Fruit fly (Drosophila melanogaster) whole organism, embryonic: ENCODE data around the gene jagn.
A peak's percentile ranks its signal among the peaks of the same experiment; 100 is the strongest.

Source experiments
- Aef1 ChIP-seq: fragments of 200-800 bp; sonication (Bioruptor generic); IDR thresholded peaks from 3 replicates; pipeline ENCODE4 v1.3.6; 2022; ENCODE audit warnings: missing biosample characterization, missing genetic modification characterization
- B-H1 ChIP-seq: fragments of 200-800 bp; sonication (Bioruptor generic); IDR thresholded peaks from 3 replicates; pipeline ENCODE4 v1.3.6; 2022; ENCODE audit warnings: missing biosample characterization, missing genetic modification characterization
- CG10321 ChIP-seq: fragments of 200-800 bp; sonication (Bioruptor generic); IDR thresholded peaks from 2 replicates; pipeline ENCODE4 v1.3.6; 2022; ENCODE audit warnings: missing biosample characterization, missing genetic modification characterization
- CG11560 ChIP-seq: fragments of 200-800 bp; sonication (Bioruptor generic); IDR thresholded peaks from 3 replicates; pipeline ENCODE4 v1.3.6; 2022; ENCODE audit warnings: missing biosample characterization, missing genetic modification characterization
- CG12299 ChIP-seq: fragments of 200-800 bp; sonication (Bioruptor generic); optimal IDR thresholded peaks from 2 replicates; lab custom pipeline; 2018; ENCODE audit warnings: missing biosample characterization, mild to moderate bottlenecking, missing genetic modification characterization
- CG13624 ChIP-seq: fragments of 200-800 bp; sonication (Bioruptor generic); optimal IDR thresholded peaks from 2 replicates; lab custom pipeline; 2016; ENCODE audit warnings: missing biosample characterization, missing genetic modification characterization
- CG14667 ChIP-seq: fragments of 200-800 bp; sonication (Bioruptor generic); IDR thresholded peaks from 2 replicates; pipeline ENCODE4 v1.3.6; 2022; ENCODE audit warnings: missing biosample characterization, missing genetic modification characterization
- CG14965 ChIP-seq: fragments of 200-800 bp; sonication (Bioruptor generic); optimal IDR thresholded peaks from 2 replicates; lab custom pipeline; 2016; ENCODE audit warnings: missing biosample characterization, missing genetic modification characterization, borderline replicate concordance
- CG15269 ChIP-seq: fragments of 200-800 bp; sonication (Bioruptor generic); optimal IDR thresholded peaks from 2 replicates; lab custom pipeline; 2018; ENCODE audit warnings: missing biosample characterization, mild to moderate bottlenecking, missing genetic modification characterization, moderate library complexity
- CG1602 ChIP-seq: fragments of 200-800 bp; sonication (Bioruptor generic); optimal IDR thresholded peaks from 3 replicates; lab custom pipeline; 2016; ENCODE audit warnings: missing biosample characterization, missing genetic modification characterization
- CG17612 ChIP-seq: fragments of 200-800 bp; sonication (Bioruptor generic); IDR thresholded peaks from 2 replicates; pipeline ENCODE4 v1.3.6; 2022; ENCODE audit warnings: missing biosample characterization, missing genetic modification characterization
- CG2120 ChIP-seq: fragments of 200-800 bp; sonication (Bioruptor generic); optimal IDR thresholded peaks from 3 replicates; lab custom pipeline; 2016; ENCODE audit warnings: missing biosample characterization, missing genetic modification characterization
- CG31365 ChIP-seq: fragments of 200-800 bp; sonication (Bioruptor generic); optimal IDR thresholded peaks from 2 replicates; lab custom pipeline; 2018; ENCODE audit warnings: missing biosample characterization, mild to moderate bottlenecking, missing genetic modification characterization
- CG34376 ChIP-seq: fragments of 200-800 bp; sonication (Bioruptor generic); optimal IDR thresholded peaks from 2 replicates; lab custom pipeline; 2018; ENCODE audit warnings: missing biosample characterization, mild to moderate bottlenecking, missing genetic modification characterization
- CG4730 ChIP-seq: fragments of 200-800 bp; sonication (Bioruptor generic); IDR thresholded peaks from 2 replicates; pipeline ENCODE4 v1.3.6; 2022; ENCODE audit warnings: missing biosample characterization, missing genetic modification characterization
- CG6272 ChIP-seq: fragments of 200-800 bp; sonication (Bioruptor generic); IDR thresholded peaks from 2 replicates; pipeline ENCODE4 v1.3.6; 2022; ENCODE audit warnings: missing biosample characterization, missing genetic modification characterization
- CG6689 ChIP-seq: fragments of 200-800 bp; sonication (Bioruptor generic); IDR thresholded peaks from 2 replicates; pipeline ENCODE4 v1.3.6; 2022; ENCODE audit warnings: missing biosample characterization, missing genetic modification characterization
- CG7963 ChIP-seq: fragments of 200-800 bp; sonication (Bioruptor generic); IDR thresholded peaks from 3 replicates; pipeline ENCODE4 v1.3.6; 2022; ENCODE audit warnings: missing biosample characterization, missing genetic modification characterization; ENCODE audit not compliant: partially characterized antibody
- CG8281 ChIP-seq: fragments of 200-800 bp; sonication (Bioruptor generic); optimal IDR thresholded peaks from 2 replicates; lab custom pipeline; 2018; ENCODE audit warnings: missing biosample characterization, mild to moderate bottlenecking, missing genetic modification characterization, moderate library complexity
- CG8359 ChIP-seq: fragments of 200-800 bp; sonication (Bioruptor generic); optimal IDR thresholded peaks from 2 replicates; lab custom pipeline; 2017; ENCODE audit warnings: missing biosample characterization, mild to moderate bottlenecking, missing genetic modification characterization, borderline replicate concordance
- CG9727 ChIP-seq: fragments of 200-800 bp; sonication (Bioruptor generic); optimal IDR thresholded peaks from 3 replicates; lab custom pipeline; 2017; ENCODE audit warnings: missing biosample characterization, mild to moderate bottlenecking, missing genetic modification characterization
- CG9817 ChIP-seq: fragments of 200-800 bp; sonication (Bioruptor generic); optimal IDR thresholded peaks from 2 replicates; lab custom pipeline; 2018; ENCODE audit warnings: missing biosample characterization, mild to moderate bottlenecking, missing genetic modification characterization, moderate library complexity
- D19A ChIP-seq: fragments of 200-800 bp; optimal IDR thresholded peaks from 3 replicates; lab custom pipeline; 2019; ENCODE audit warnings: missing biosample characterization, mild to moderate bottlenecking, missing genetic modification characterization, moderate library complexity
- D19B ChIP-seq: fragments of 200-800 bp; sonication (Bioruptor generic); optimal IDR thresholded peaks from 2 replicates; lab custom pipeline; 2017; ENCODE audit warnings: missing biosample characterization, mild to moderate bottlenecking, missing genetic modification characterization
- Ets97D ChIP-seq: fragments of 200-800 bp; sonication (Bioruptor generic); optimal IDR thresholded peaks from 3 replicates; lab custom pipeline; 2016; ENCODE audit warnings: missing biosample characterization, missing genetic modification characterization
- HLH3B ChIP-seq: fragments of 200-800 bp; sonication (Bioruptor generic); IDR thresholded peaks from 2 replicates; pipeline ENCODE4 v1.3.6; 2022; ENCODE audit warnings: missing biosample characterization, missing genetic modification characterization
- Hmr ChIP-seq: fragments of 200-800 bp; sonication (Bioruptor generic); optimal IDR thresholded peaks from 3 replicates; lab custom pipeline; 2017; ENCODE audit warnings: mild to moderate bottlenecking, missing biosample characterization, missing genetic modification reagents, missing genetic modification characterization
- MBD-R2 ChIP-seq: fragments of 200-800 bp; sonication (Bioruptor generic); IDR thresholded peaks from 2 replicates; pipeline ENCODE4 v1.3.6; 2022; ENCODE audit warnings: missing biosample characterization, missing genetic modification characterization
- Mrtf ChIP-seq: fragments of 200-800 bp; sonication (Bioruptor generic); IDR thresholded peaks from 3 replicates; pipeline ENCODE4 v1.3.6; 2022; ENCODE audit warnings: missing biosample characterization, missing genetic modification characterization
- Oaz ChIP-seq: fragments of 200-800 bp; sonication (Bioruptor generic); IDR thresholded peaks from 2 replicates; pipeline ENCODE4 v1.3.6; 2022; ENCODE audit warnings: missing biosample characterization, missing genetic modification characterization
- Sin3A ChIP-seq: fragments of >200 bp; optimal IDR thresholded peaks from 2 replicates; lab custom pipeline; 2018
- Ssrp ChIP-seq: fragments of 200-800 bp; sonication (Bioruptor generic); optimal IDR thresholded peaks from 2 replicates; lab custom pipeline; 2018; ENCODE audit warnings: missing biosample characterization, mild to moderate bottlenecking, missing genetic modification characterization, moderate library complexity
- chm ChIP-seq: fragments of 200-800 bp; sonication (Bioruptor generic); IDR thresholded peaks from 2 replicates; pipeline ENCODE4 v1.3.6; 2022; ENCODE audit warnings: missing biosample characterization, missing genetic modification characterization
- esg ChIP-seq: fragments of 200-800 bp; sonication (Bioruptor generic); conservative IDR thresholded peaks from 2 replicates; pipeline ENCODE4 v1.3.6; 2022; ENCODE audit warnings: missing biosample characterization, missing genetic modification characterization
- ewg ChIP-seq: fragments of 200-800 bp; sonication (Bioruptor generic); optimal IDR thresholded peaks from 3 replicates; lab custom pipeline; 2017; ENCODE audit warnings: mild to moderate bottlenecking, missing biosample characterization, missing genetic modification reagents, missing genetic modification characterization
- exex ChIP-seq: fragments of 200-800 bp; sonication (Bioruptor generic); optimal IDR thresholded peaks from 4 replicates; lab custom pipeline; 2018; ENCODE audit warnings: missing biosample characterization, mild to moderate bottlenecking, missing genetic modification characterization, moderate library complexity
- ftz-f1 ChIP-seq: fragments of 200-800 bp; sonication (Bioruptor generic); optimal IDR thresholded peaks from 2 replicates; lab custom pipeline; 2016; ENCODE audit warnings: missing biosample characterization, missing genetic modification characterization
- jing ChIP-seq: fragments of 200-800 bp; sonication (Bioruptor generic); optimal IDR thresholded peaks from 2 replicates; lab custom pipeline; 2018; ENCODE audit warnings: missing biosample characterization, mild to moderate bottlenecking, missing genetic modification characterization
- lbe ChIP-seq: fragments of 200-800 bp; sonication (Bioruptor generic); optimal IDR thresholded peaks from 2 replicates; lab custom pipeline; 2016; ENCODE audit warnings: missing biosample characterization, mild to moderate bottlenecking, missing genetic modification characterization
- mld ChIP-seq: fragments of 200-800 bp; sonication (Bioruptor generic); IDR thresholded peaks from 3 replicates; pipeline ENCODE4 v1.3.6; 2022; ENCODE audit warnings: missing biosample characterization, missing genetic modification characterization; ENCODE audit not compliant: partially characterized antibody
- odd ChIP-seq: fragments of 200-800 bp; sonication (Bioruptor generic); optimal IDR thresholded peaks from 2 replicates; lab custom pipeline; 2017; ENCODE audit warnings: missing biosample characterization, mild to moderate bottlenecking, missing genetic modification characterization
- org-1 ChIP-seq: fragments of 200-800 bp; sonication (Bioruptor generic); optimal IDR thresholded peaks from 2 replicates; lab custom pipeline; 2017; ENCODE audit warnings: missing biosample characterization, missing genetic modification characterization
- pita ChIP-seq: fragments of 200-800 bp; sonication (Bioruptor generic); optimal IDR thresholded peaks from 2 replicates; lab custom pipeline; 2017; ENCODE audit warnings: missing biosample characterization, mild to moderate bottlenecking, missing genetic modification characterization
- row ChIP-seq: fragments of 200-800 bp; sonication (Bioruptor generic); IDR thresholded peaks from 3 replicates; pipeline ENCODE4 v1.3.6; 2022; ENCODE audit warnings: missing biosample characterization, missing genetic modification characterization
- slbo ChIP-seq: fragments of 200-800 bp; sonication (Bioruptor generic); IDR thresholded peaks from 2 replicates; pipeline ENCODE4 v1.3.6; 2022; ENCODE audit warnings: missing biosample characterization, missing genetic modification characterization
- sob ChIP-seq: fragments of 200-800 bp; sonication (Bioruptor generic); IDR thresholded peaks from 2 replicates; pipeline ENCODE4 v1.3.6; 2022; ENCODE audit warnings: missing biosample characterization, missing genetic modification characterization
- tll ChIP-seq, 2 experiments: fragments of 200-800 bp in 1 of 2; fragments of >200 bp in 1 of 2; sonication (Bioruptor generic) in 1 of 2; optimal IDR thresholded peaks; 2 replicates each; lab custom pipeline; 2017 to 2019; ENCODE audit warnings: missing biosample characterization in 2 of 2, missing genetic modification characterization in 2 of 2, mild to moderate bottlenecking in 1 of 2, moderate library complexity in 1 of 2
- wek ChIP-seq: fragments of 200-800 bp; sonication (Bioruptor generic); optimal IDR thresholded peaks from 3 replicates; lab custom pipeline; 2018; ENCODE audit warnings: missing biosample characterization, mild to moderate bottlenecking, missing genetic modification characterization, moderate library complexity
- zfh2 ChIP-seq: fragments of 200-800 bp; sonication (Bioruptor generic); optimal IDR thresholded peaks from 2 replicates; lab custom pipeline; 2016; ENCODE audit warnings: missing biosample characterization, missing genetic modification characterization

Gene jagn

dm6 chr3R:5742278-5743196 lies 36.6 kb upstream of the jagn start, which contains the start of the genes Sym and Madm (continued):
- no peak for TF ChIP-seq Ssrp (tag; lab: Kevin White, UChicago)
- peak; percentile 50 for TF ChIP-seq CG9727 (GFP tag; lab: Kevin White, UChicago)
- TF ChIP-seq Sin3A (lab: Kevin White, UChicago) = peak; percentile 96
- no peak for TF ChIP-seq CG4730
- no peak for TF ChIP-seq CG14667 (GFP tag; lab: Robert Waterston, UW)
- peak; percentile 4 for TF ChIP-seq D19B
- TF ChIP-seq row = peak; percentile 82
- peak; percentile 66 for TF ChIP-seq CG13624
- peak; percentile 20; the same call in 1 of the 2 replicates for TF ChIP-seq esg (GFP tag; lab: Robert Waterston, UW)
- no peak for TF ChIP-seq pita (GFP tag; lab: Kevin White, UChicago)
- TF ChIP-seq CG8281 (tag; lab: Kevin White, UChicago) = no peak
- peak; percentile 35; the same call in 1 of the 2 replicates for TF ChIP-seq sob (GFP tag; lab: Robert Waterston, UW)
- no peak for TF ChIP-seq chm (GFP tag; lab: Robert Waterston, UW)
- TF ChIP-seq CG31365 = no peak
- TF ChIP-seq Hmr (GFP tag; lab: Kevin White, UChicago) = no peak
- peak; percentile 60 for TF ChIP-seq slbo
- no peak for TF ChIP-seq CG17612 (GFP tag; lab: Robert Waterston, UW)
- no peak for TF ChIP-seq D19A
- peak; percentile 50 for TF ChIP-seq zfh2 (GFP tag; lab: Kevin White, UChicago)
- TF ChIP-seq HLH3B (GFP tag; lab: Robert Waterston, UW) = peak; percentile 5; the same call in 1 of the 2 replicates
- no peak for TF ChIP-seq CG6689 (GFP tag; lab: Robert Waterston, UW)
- TF ChIP-seq CG1602 (GFP tag; lab: Kevin White, UChicago) = peak; percentile 33
- peak; percentile 58; the same call in 1 of the 2 replicates for TF ChIP-seq MBD-R2 (GFP tag; lab: Robert Waterston, UW)
- peak in 1 of 2 experiments; percentile 39 for TF ChIP-seq tll (GFP tag; optimal IDR thresholded peaks at IDR 0.05; lab: Kevin White, UChicago)
- peak; percentile 69; the same call in 2 of the 3 replicates for TF ChIP-seq CG7963 (GFP tag; lab: Robert Waterston, UW)
- TF ChIP-seq CG14965 (GFP tag; lab: Kevin White, UChicago) = no peak
- TF ChIP-seq ftz-f1 (GFP tag; lab: Kevin White, UChicago) = no peak
- TF ChIP-seq Mrtf (GFP tag; lab: Robert Waterston, UW) = no peak
- peak; percentile 14; the same call in 1 of the 3 replicates for TF ChIP-seq Aef1 (GFP tag; lab: Robert Waterston, UW)
- TF ChIP-seq CG34376 (GFP tag; lab: Kevin White, UChicago) = no peak
- TF ChIP-seq B-H1 (GFP tag; lab: Robert Waterston, UW) = no peak
- peak; percentile 84 for TF ChIP-seq Ets97D (GFP tag; lab: Kevin White, UChicago)
- no peak for TF ChIP-seq wek (GFP tag; lab: Kevin White, UChicago)
- no peak for TF ChIP-seq jing (GFP tag; lab: Kevin White, UChicago)
- peak; percentile 33 for TF ChIP-seq CG9817
- no peak for TF ChIP-seq CG12299 (tag; lab: Kevin White, UChicago)
- TF ChIP-seq CG10321 (GFP tag; lab: Robert Waterston, UW) = no peak
- no peak for TF ChIP-seq CG15269 (tag; lab: Kevin White, UChicago)
- TF ChIP-seq lbe (GFP tag; lab: Kevin White, UChicago) = no peak
- no peak for TF ChIP-seq CG8359 (GFP tag; lab: Kevin White, UChicago)
- TF ChIP-seq Oaz (GFP tag; lab: Robert Waterston, UW) = no peak
- TF ChIP-seq exex = no peak
- no peak for TF ChIP-seq odd (GFP tag; lab: Kevin White, UChicago)
- peak; percentile 83 for TF ChIP-seq ewg (GFP tag; lab: Kevin White, UChicago)
- no peak for TF ChIP-seq CG11560 (tag; lab: Robert Waterston, UW)
- peak; percentile 77 for TF ChIP-seq CG2120
- TF ChIP-seq CG6272 = peak; percentile 53; the same call in 1 of the 2 replicates
- no peak for TF ChIP-seq org-1 (GFP tag; lab: Kevin White, UChicago)
- no peak; the same call in 2 of the 3 replicates for TF ChIP-seq mld
